Worm (Caenorhabditis elegans) whole organism, young adult: ENCODE results near the gene Y51A2B.6.

ENCODE experiments used
- aptf-2 ChIP-seq: fragments of 200-800 bp; sonication (Bioruptor generic); conservative IDR thresholded peaks from 2 replicates; pipeline ENCODE4 v1.3.6; 2022; ENCODE audit warnings: missing genetic modification reagents, missing genetic modification characterization, missing compliant biosample characterization
- athp-1 ChIP-seq: sonication (generic microtip); optimal IDR thresholded peaks from 2 replicates; lab custom pipeline; 2017; ENCODE audit warnings: mild to moderate bottlenecking, missing genetic modification characterization, missing compliant biosample characterization
- bed-1 ChIP-seq: fragments of 200-800 bp; sonication (Bioruptor generic); IDR thresholded peaks from 2 replicates; pipeline ENCODE4 v1.3.6; 2022; ENCODE audit warnings: missing genetic modification reagents, missing genetic modification characterization, missing compliant biosample characterization
- ceh-58 ChIP-seq: fragments of 200-800 bp; sonication (Bioruptor generic); IDR thresholded peaks from 2 replicates; pipeline ENCODE4 v1.3.6; 2022; ENCODE audit warnings: missing genetic modification characterization, missing compliant biosample characterization
- hlh-26 ChIP-seq: fragments of 200-800 bp; sonication (Bioruptor generic); conservative IDR thresholded peaks from 2 replicates; pipeline ENCODE4 v1.3.6; 2022; ENCODE audit warnings: missing genetic modification reagents, missing genetic modification characterization, missing compliant biosample characterization
- lsl-1 ChIP-seq: fragments of 200-800 bp; sonication (Bioruptor generic); optimal IDR thresholded peaks from 2 replicates; lab custom pipeline; 2018; ENCODE audit warnings: mild to moderate bottlenecking, missing genetic modification characterization, moderate library complexity, missing compliant biosample characterization
- madf-8 ChIP-seq: fragments of 200-800 bp; sonication (Bioruptor generic); conservative IDR thresholded peaks from 2 replicates; pipeline ENCODE4 v1.3.6; 2022; ENCODE audit warnings: missing genetic modification reagents, missing genetic modification characterization, missing compliant biosample characterization
- pha-4 ChIP-seq: fragments of 150-350 bp; sonication (generic microtip); optimal IDR thresholded peaks from 2 replicates; lab custom pipeline; 2014; ENCODE audit warnings: missing biosample characterization, missing genetic modification reagents, missing genetic modification characterization
- snpc-4 ChIP-seq, 5 experiments: fragments of 150-350 bp in 1 of 5; sonication (generic microtip) in 4 of 5; optimal IDR thresholded peaks; 2 replicates each; lab custom pipeline; 2014 to 2018; ENCODE audit warnings: missing genetic modification characterization in 5 of 5, missing biosample characterization in 3 of 5, antibody characterized with exemption in 2 of 5, mild to moderate bottlenecking in 2 of 5, missing compliant biosample characterization in 2 of 5, missing genotype in 2 of 5, moderate library complexity in 2 of 5, missing genetic modification reagents in 1 of 5
- unc-130 ChIP-seq: sonication (generic microtip); optimal IDR thresholded peaks from 2 replicates; lab custom pipeline; 2016; ENCODE audit warnings: missing genetic modification reagents, missing genetic modification characterization, missing compliant biosample characterization
- unc-62 ChIP-seq: fragments of 150-350 bp; optimal IDR thresholded peaks from 2 replicates; lab custom pipeline; 2014; ENCODE audit warnings: missing biosample characterization, missing genetic modification reagents, missing genetic modification characterization
- ztf-22 ChIP-seq: fragments of 200-800 bp; sonication (Bioruptor generic); optimal IDR thresholded peaks from 2 replicates; lab custom pipeline; 2018; ENCODE audit warnings: mild to moderate bottlenecking, missing genetic modification characterization, moderate library complexity, missing compliant biosample characterization

DNA sequence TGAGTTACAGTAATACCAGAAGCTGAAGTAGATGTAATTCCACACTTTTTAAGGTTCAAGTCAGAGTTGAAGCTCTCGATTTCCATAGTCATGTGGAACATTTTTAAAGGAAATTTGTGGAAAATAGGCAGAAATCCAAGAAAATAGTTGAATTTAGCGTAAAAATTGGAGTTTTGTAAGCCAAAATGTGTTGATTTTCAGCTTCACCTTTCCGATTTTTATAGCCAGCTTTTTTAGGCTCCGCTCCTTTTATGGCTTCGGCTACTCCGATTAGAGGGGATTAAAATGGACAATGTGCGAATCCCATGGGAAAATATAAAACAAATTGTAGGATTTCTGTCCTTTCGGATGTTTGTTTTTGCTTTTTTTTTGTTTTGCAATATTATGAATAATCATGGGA, 25.8 kb downstream of the Y51A2B.6 start, which contains the start of gene C08E8.6:
- TF ChIP-seq madf-8 (no peak), lsl-1 (GFP tag; lab: Kevin White, UChicago) (no peak), snpc-4 (GFP tag; optimal IDR thresholded peaks at IDR 0.05; lab: Kevin White, UChicago) (no peak), snpc-4 (tag; optimal IDR thresholded peaks at IDR 0.05; lab: Kevin White, UChicago) (no peak), athp-1 (tag; lab: Kevin White, UChicago) (no peak), hlh-26 (GFP tag; lab: Robert Waterston, UW) (no peak), ztf-22 (no peak), ceh-58 (no peak), unc-62 (GFP tag; lab: Kevin White, UChicago) (no peak), aptf-2 (GFP tag; lab: Robert Waterston, UW) (no peak), pha-4 (tag; lab: Kevin White, UChicago) (no peak), unc-130 (no peak), bed-1 (no peak)
